Worm (Caenorhabditis elegans) whole organism, young adult: ENCODE data around the gene H01G02.1.

Experiments used
- K11D2.4 ChIP-seq: fragments of 200-800 bp; sonication (Bioruptor generic); IDR thresholded peaks from 2 replicates; pipeline ENCODE4 v1.3.6; 2022; ENCODE audit warnings: missing genetic modification reagents, missing genetic modification characterization, missing compliant biosample characterization
- ama-1 ChIP-seq, 3 experiments: fragments of 150-350 bp in 1 of 3; sonication (generic microtip) in 2 of 3; optimal IDR thresholded peaks; 2 replicates each; lab custom pipeline; 2014 to 2018; ENCODE audit warnings: missing biosample characterization in 2 of 3, missing genetic modification characterization in 2 of 3, missing genetic modification reagents in 2 of 3
- dpl-1 ChIP-seq: fragments of 150-350 bp; optimal IDR thresholded peaks from 2 replicates; lab custom pipeline; 2014; ENCODE audit warnings: missing biosample characterization, missing genetic modification reagents, missing genetic modification characterization
- hmg-1.2 ChIP-seq: fragments of 200-800 bp; sonication (Bioruptor generic); IDR thresholded peaks from 2 replicates; pipeline ENCODE4 v1.3.6; 2022; ENCODE audit warnings: missing genetic modification reagents, missing genetic modification characterization, missing compliant biosample characterization
- lag-1 ChIP-seq: fragments of 200-800 bp; sonication (Bioruptor generic); IDR thresholded peaks from 2 replicates; pipeline ENCODE4 v1.3.6; 2022; ENCODE audit warnings: missing genetic modification reagents, missing genetic modification characterization, missing compliant biosample characterization
- lin-26 ChIP-seq: fragments of 200-800 bp; sonication (Bioruptor generic); IDR thresholded peaks from 2 replicates; pipeline ENCODE4 v1.3.6; 2022; ENCODE audit warnings: missing genetic modification reagents, missing genetic modification characterization, missing compliant biosample characterization
- mcd-1 ChIP-seq: fragments of 200-800 bp; sonication (Bioruptor generic); IDR thresholded peaks from 2 replicates; pipeline ENCODE4 v1.3.6; 2022; ENCODE audit warnings: missing genetic modification reagents, missing genetic modification characterization, missing compliant biosample characterization
- mes-4 ChIP-seq: sonication (generic microtip); optimal IDR thresholded peaks from 2 replicates; lab custom pipeline; 2016; ENCODE audit warnings: missing genotype, missing genetic modification characterization, missing compliant biosample characterization
- pha-4 ChIP-seq: fragments of 150-350 bp; sonication (generic microtip); optimal IDR thresholded peaks from 2 replicates; lab custom pipeline; 2014; ENCODE audit warnings: missing biosample characterization, missing genetic modification reagents, missing genetic modification characterization
- unc-62 ChIP-seq: fragments of 150-350 bp; optimal IDR thresholded peaks from 2 replicates; lab custom pipeline; 2014; ENCODE audit warnings: missing biosample characterization, missing genetic modification reagents, missing genetic modification characterization

DNA sequence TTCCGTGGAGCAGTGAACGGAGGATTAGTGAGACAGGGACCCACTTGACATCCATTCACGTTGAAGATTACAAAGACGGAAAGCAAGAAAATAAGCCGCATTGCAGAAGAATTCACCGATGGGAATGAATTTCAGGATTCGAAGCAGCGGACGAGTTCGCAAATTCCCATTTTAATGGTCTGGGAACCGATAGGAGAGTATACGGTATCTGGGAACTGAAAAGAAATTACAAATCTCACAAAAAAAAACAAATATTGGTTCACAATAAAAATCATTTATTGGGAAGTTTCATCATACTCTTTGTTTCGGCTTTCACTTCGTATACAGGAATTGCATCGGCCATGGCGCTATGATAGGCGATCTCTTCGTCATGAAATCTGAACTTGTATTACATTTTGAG is 49.0 kb downstream of the H01G02.1 start, which contains the start of gene T12A7.10:
- TF ChIP-seq lag-1 (GFP tag; lab: Robert Waterston, UW) = no peak
- no peak for TF ChIP-seq mcd-1 (GFP tag; lab: Robert Waterston, UW)
- no peak for TF ChIP-seq mes-4 (tag; lab: Kevin White, UChicago)
- no peak for TF ChIP-seq unc-62 (GFP tag; lab: Kevin White, UChicago)
- no peak for TF ChIP-seq hmg-1.2 (GFP tag; lab: Robert Waterston, UW)
- TF ChIP-seq ama-1 (optimal IDR thresholded peaks at IDR 0.05; lab: Kevin White, UChicago) = no peak
- TF ChIP-seq ama-1 (GFP tag; optimal IDR thresholded peaks at IDR 0.05; lab: Kevin White, UChicago) = no peak
- no peak for TF ChIP-seq lin-26 (GFP tag; lab: Robert Waterston, UW)
- TF ChIP-seq dpl-1 = no peak
- TF ChIP-seq K11D2.4 = no peak
- TF ChIP-seq pha-4 (tag; lab: Kevin White, UChicago) = no peak
